Fruit fly (Drosophila melanogaster) whole organism, embryonic: ENCODE data around the gene CG32121.

Experiments
- Ada2b ChIP-seq: fragments of 200-800 bp; sonication (Bioruptor generic); IDR thresholded peaks from 2 replicates; pipeline ENCODE4 v1.3.6; 2022; ENCODE audit warnings: missing biosample characterization, missing genetic modification characterization
- Blimp-1 ChIP-seq: fragments of 200-800 bp; sonication (Bioruptor generic); optimal IDR thresholded peaks from 3 replicates; lab custom pipeline; 2018; ENCODE audit warnings: missing biosample characterization, missing genetic modification characterization, mild to moderate bottlenecking, moderate library complexity, missing genetic modification reagents
- CG10366 ChIP-seq: fragments of 200-800 bp; sonication (Bioruptor generic); IDR thresholded peaks from 2 replicates; pipeline ENCODE4 v1.3.6; 2022; ENCODE audit warnings: missing biosample characterization, missing genetic modification characterization
- CG10543 ChIP-seq: fragments of 200-800 bp; sonication (Bioruptor generic); optimal IDR thresholded peaks from 3 replicates; lab custom pipeline; 2017; ENCODE audit warnings: missing biosample characterization, mild to moderate bottlenecking, missing genetic modification characterization, moderate library complexity
- CG11398 ChIP-seq: fragments of 200-800 bp; sonication (Bioruptor generic); optimal IDR thresholded peaks from 2 replicates; lab custom pipeline; 2016; ENCODE audit warnings: missing biosample characterization, missing genetic modification characterization
- CG12299 ChIP-seq: fragments of 200-800 bp; sonication (Bioruptor generic); optimal IDR thresholded peaks from 2 replicates; lab custom pipeline; 2018; ENCODE audit warnings: missing biosample characterization, mild to moderate bottlenecking, missing genetic modification characterization
- CG13287 ChIP-seq: fragments of 200-800 bp; sonication (Bioruptor generic); IDR thresholded peaks from 2 replicates; pipeline ENCODE4 v1.3.6; 2022; ENCODE audit warnings: missing biosample characterization, missing genetic modification characterization; ENCODE audit not compliant: partially characterized antibody
- CG1529 ChIP-seq: fragments of 200-800 bp; sonication (Bioruptor generic); optimal IDR thresholded peaks from 3 replicates; lab custom pipeline; 2018; ENCODE audit warnings: missing biosample characterization, missing genetic modification characterization
- CG15479 ChIP-seq: fragments of 200-800 bp; sonication (Bioruptor generic); optimal IDR thresholded peaks from 3 replicates; lab custom pipeline; 2019; ENCODE audit warnings: missing biosample characterization, mild to moderate bottlenecking, missing genetic modification characterization, moderate library complexity
- CG17568 ChIP-seq: fragments of 200-800 bp; sonication (Bioruptor generic); optimal IDR thresholded peaks from 2 replicates; lab custom pipeline; 2018; ENCODE audit warnings: missing biosample characterization, mild to moderate bottlenecking, missing genetic modification characterization, moderate library complexity
- CG31441 ChIP-seq: fragments of 200-800 bp; sonication (Bioruptor generic); IDR thresholded peaks from 2 replicates; pipeline ENCODE4 v1.3.6; 2022; ENCODE audit warnings: missing biosample characterization, missing genetic modification characterization
- CG6765 ChIP-seq: fragments of 200-800 bp; sonication (Bioruptor generic); optimal IDR thresholded peaks from 3 replicates; lab custom pipeline; 2017; ENCODE audit warnings: missing biosample characterization, mild to moderate bottlenecking, missing genetic modification characterization
- CG7271 ChIP-seq: fragments of 200-800 bp; sonication (Bioruptor generic); optimal IDR thresholded peaks from 2 replicates; lab custom pipeline; 2018; ENCODE audit warnings: missing biosample characterization, mild to moderate bottlenecking, missing genetic modification characterization, moderate library complexity
- CG8765 ChIP-seq: fragments of 200-800 bp; sonication (Bioruptor generic); IDR thresholded peaks from 2 replicates; pipeline ENCODE4 v1.3.6; 2022; ENCODE audit warnings: missing biosample characterization, missing genetic modification characterization
- E2f1 ChIP-seq: fragments of 200-800 bp; sonication (Bioruptor generic); IDR thresholded peaks from 2 replicates; pipeline ENCODE4 v1.3.6; 2022; ENCODE audit warnings: missing biosample characterization, missing genetic modification characterization
- Ets65A ChIP-seq: fragments of 200-800 bp; sonication (Bioruptor generic); peaks from one replicate; lab custom pipeline; 2016; ENCODE audit warnings: missing biosample characterization, missing genetic modification characterization
- Med ChIP-seq: fragments of 200-800 bp; sonication (Bioruptor generic); peaks from one replicate; lab custom pipeline; 2016; ENCODE audit warnings: missing biosample characterization, missing genetic modification characterization, mild to moderate bottlenecking, inconsistent platforms, moderate library complexity
- Trl ChIP-seq, 3 experiments: fragments of >200 bp in 2 of 3; fragments of 200-800 bp in 1 of 3; sonication (Bioruptor generic) in 1 of 3; optimal IDR thresholded peaks; 2 replicates in 1 of 3; 3 replicates in 2 of 3; lab custom pipeline; 2016 to 2017; ENCODE audit warnings: missing biosample characterization in 1 of 3, missing genetic modification characterization in 1 of 3
- YL-1 ChIP-seq: fragments of 200-800 bp; sonication (Bioruptor generic); optimal IDR thresholded peaks from 3 replicates; lab custom pipeline; 2017; ENCODE audit warnings: missing biosample characterization, mild to moderate bottlenecking, missing genetic modification characterization
- ash1 ChIP-seq: fragments of 200-800 bp; sonication (Bioruptor generic); optimal IDR thresholded peaks from 2 replicates; lab custom pipeline; 2018; ENCODE audit warnings: missing biosample characterization, mild to moderate bottlenecking, missing genetic modification characterization
- cad ChIP-seq: fragments of >200 bp; optimal IDR thresholded peaks from 2 replicates; lab custom pipeline; 2017; ENCODE audit warnings: missing biosample characterization, missing genetic modification characterization
- chn ChIP-seq: fragments of 200-800 bp; sonication (Bioruptor generic); optimal IDR thresholded peaks from 2 replicates; lab custom pipeline; 2016; ENCODE audit warnings: missing biosample characterization, missing genetic modification characterization
- danr ChIP-seq: fragments of 200-800 bp; sonication (Bioruptor generic); IDR thresholded peaks from 2 replicates; pipeline ENCODE4 v1.3.6; 2022; ENCODE audit warnings: missing biosample characterization, missing genetic modification characterization
- dati ChIP-seq: fragments of 200-800 bp; sonication (Bioruptor generic); IDR thresholded peaks from 2 replicates; pipeline ENCODE4 v1.3.6; 2022; ENCODE audit warnings: missing biosample characterization, missing genetic modification characterization
- dysf ChIP-seq: fragments of 200-800 bp; sonication (Bioruptor generic); IDR thresholded peaks from 3 replicates; pipeline ENCODE4 v1.3.6; 2022; ENCODE audit warnings: missing biosample characterization, missing genetic modification characterization
- gcm2 ChIP-seq: fragments of 200-800 bp; sonication (Bioruptor generic); optimal IDR thresholded peaks from 2 replicates; lab custom pipeline; 2016; ENCODE audit warnings: missing biosample characterization, missing genetic modification characterization
- gt ChIP-seq: fragments of 200-800 bp; sonication (Bioruptor generic); IDR thresholded peaks from 2 replicates; pipeline ENCODE4 v1.3.6; 2022; ENCODE audit warnings: missing biosample characterization, missing genetic modification characterization
- nau ChIP-seq: fragments of 200-800 bp; sonication (Bioruptor generic); optimal IDR thresholded peaks from 3 replicates; lab custom pipeline; 2017; ENCODE audit warnings: missing biosample characterization, mild to moderate bottlenecking, missing genetic modification characterization, missing genetic modification reagents
- nmo ChIP-seq: fragments of 200-800 bp; sonication (Bioruptor generic); optimal IDR thresholded peaks from 2 replicates; lab custom pipeline; 2018; ENCODE audit warnings: missing biosample characterization, mild to moderate bottlenecking, missing genetic modification characterization, moderate library complexity
- run ChIP-seq: fragments of 200-800 bp; sonication (Bioruptor generic); optimal IDR thresholded peaks from 3 replicates; lab custom pipeline; 2018; ENCODE audit warnings: missing biosample characterization, mild to moderate bottlenecking, missing genetic modification characterization
- tin ChIP-seq: fragments of 200-800 bp; sonication (Bioruptor generic); optimal IDR thresholded peaks from 3 replicates; lab custom pipeline; 2016; ENCODE audit warnings: missing biosample characterization, missing genetic modification characterization
- tll ChIP-seq, 2 experiments: fragments of 200-800 bp in 1 of 2; fragments of >200 bp in 1 of 2; sonication (Bioruptor generic) in 1 of 2; optimal IDR thresholded peaks; 2 replicates each; lab custom pipeline; 2017 to 2019; ENCODE audit warnings: missing biosample characterization in 2 of 2, missing genetic modification characterization in 2 of 2, mild to moderate bottlenecking in 1 of 2, moderate library complexity in 1 of 2
- twi ChIP-seq: fragments of 200-800 bp; optimal IDR thresholded peaks from 2 replicates; lab custom pipeline; 2019; ENCODE audit warnings: missing biosample characterization, mild to moderate bottlenecking, missing genetic modification characterization, moderate library complexity
- unpg ChIP-seq: fragments of 200-800 bp; sonication (Bioruptor generic); optimal IDR thresholded peaks from 3 replicates; lab custom pipeline; 2018; ENCODE audit warnings: missing biosample characterization, mild to moderate bottlenecking, missing genetic modification characterization, moderate library complexity
- yki ChIP-seq: fragments of >200 bp; optimal IDR thresholded peaks from 3 replicates; lab custom pipeline; 2018
- zen ChIP-seq: fragments of 200-800 bp; sonication (Bioruptor generic); optimal IDR thresholded peaks from 3 replicates; lab custom pipeline; 2018; ENCODE audit warnings: missing biosample characterization, mild to moderate bottlenecking, missing genetic modification characterization, moderate library complexity

The CG32121 gene

DNA sequence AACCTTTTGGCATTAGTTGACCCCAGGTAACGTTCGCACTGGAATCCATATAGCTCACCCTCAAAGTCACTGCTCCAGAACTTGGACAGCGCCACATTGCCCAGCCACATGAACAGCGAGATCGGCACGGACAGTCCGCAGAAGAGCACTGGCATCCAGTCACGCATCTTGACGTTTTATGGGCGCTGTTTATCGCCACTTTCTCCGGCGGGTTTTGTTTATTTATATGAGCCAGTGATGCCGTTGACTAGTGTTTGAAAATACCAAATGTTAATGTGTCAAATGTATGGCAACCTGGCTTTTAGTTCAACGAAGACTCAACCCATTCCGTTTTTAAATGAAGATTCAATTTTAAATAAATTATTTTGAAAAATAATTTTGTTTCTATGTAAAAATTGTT is 34.5 kb downstream of the CG32121 start, which contains the start of gene CG10171 (continued):
- TF ChIP-seq nmo (GFP tag; lab: Kevin White, UChicago) (peak; percentile 1), Med (GFP tag; lab: Kevin White, UChicago) (peak; percentile 34), CG11398 (GFP tag; lab: Kevin White, UChicago) (no peak), CG10366 (GFP tag; lab: Robert Waterston, UW) (no peak), YL-1 (GFP tag; lab: Kevin White, UChicago) (peak; percentile 46), dysf (no peak)

DNA sequence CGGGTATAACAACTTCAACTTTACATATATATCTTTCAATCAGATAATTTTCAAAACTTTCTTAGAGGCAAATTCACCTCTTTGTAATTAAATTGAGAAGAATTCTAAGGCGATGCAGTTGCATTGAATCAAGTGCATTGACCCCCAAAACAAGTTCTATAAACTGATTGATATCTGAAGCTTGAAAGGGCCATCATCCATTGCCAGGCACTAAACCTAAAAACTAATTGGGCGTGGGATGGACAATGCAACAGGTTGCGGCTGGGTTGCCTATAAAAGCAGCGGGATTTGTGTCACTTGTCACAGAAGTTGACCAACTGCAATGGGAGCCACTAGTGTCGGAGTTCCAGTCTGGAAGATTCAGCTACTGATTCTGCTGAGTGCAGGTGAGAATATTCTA is 37.6 kb downstream of the CG32121 start, which contains the start of gene CG14110:
Gene CG14110 (plus strand): TSS at position 301 of the 400 bp plus-strand sequence.
- no peak for TF ChIP-seq Trl (optimal IDR thresholded peaks at IDR 0.05; lab: Kevin White, UChicago)
- no peak for TF ChIP-seq Trl (GFP tag; optimal IDR thresholded peaks at IDR 0.05; lab: Kevin White, UChicago)
- no peak for TF ChIP-seq danr
- TF ChIP-seq gcm2 (GFP tag; lab: Kevin White, UChicago): no peak
- TF ChIP-seq tin (GFP tag; lab: Kevin White, UChicago): no peak
- no peak for TF ChIP-seq CG1529
- no peak for TF ChIP-seq gt (GFP tag; lab: Robert Waterston, UW)
- no peak for TF ChIP-seq run (tag; lab: Kevin White, UChicago)
- TF ChIP-seq CG17568: no peak
- TF ChIP-seq CG6765 (GFP tag; lab: Kevin White, UChicago): no peak
- TF ChIP-seq CG10543 (GFP tag; lab: Kevin White, UChicago): no peak
- TF ChIP-seq Ada2b (GFP tag; lab: Robert Waterston, UW): no peak
- TF ChIP-seq nau: no peak
- no peak for TF ChIP-seq ash1 (GFP tag; lab: Kevin White, UChicago)
- TF ChIP-seq CG12299 (tag; lab: Kevin White, UChicago): no peak
- TF ChIP-seq chn (GFP tag; lab: Kevin White, UChicago): no peak
- TF ChIP-seq CG31441 (GFP tag; lab: Robert Waterston, UW): no peak
- TF ChIP-seq CG13287: no peak
- no peak for TF ChIP-seq E2f1 (GFP tag; lab: Robert Waterston, UW)
- no peak for TF ChIP-seq yki (lab: Kevin White, UChicago)

DNA sequence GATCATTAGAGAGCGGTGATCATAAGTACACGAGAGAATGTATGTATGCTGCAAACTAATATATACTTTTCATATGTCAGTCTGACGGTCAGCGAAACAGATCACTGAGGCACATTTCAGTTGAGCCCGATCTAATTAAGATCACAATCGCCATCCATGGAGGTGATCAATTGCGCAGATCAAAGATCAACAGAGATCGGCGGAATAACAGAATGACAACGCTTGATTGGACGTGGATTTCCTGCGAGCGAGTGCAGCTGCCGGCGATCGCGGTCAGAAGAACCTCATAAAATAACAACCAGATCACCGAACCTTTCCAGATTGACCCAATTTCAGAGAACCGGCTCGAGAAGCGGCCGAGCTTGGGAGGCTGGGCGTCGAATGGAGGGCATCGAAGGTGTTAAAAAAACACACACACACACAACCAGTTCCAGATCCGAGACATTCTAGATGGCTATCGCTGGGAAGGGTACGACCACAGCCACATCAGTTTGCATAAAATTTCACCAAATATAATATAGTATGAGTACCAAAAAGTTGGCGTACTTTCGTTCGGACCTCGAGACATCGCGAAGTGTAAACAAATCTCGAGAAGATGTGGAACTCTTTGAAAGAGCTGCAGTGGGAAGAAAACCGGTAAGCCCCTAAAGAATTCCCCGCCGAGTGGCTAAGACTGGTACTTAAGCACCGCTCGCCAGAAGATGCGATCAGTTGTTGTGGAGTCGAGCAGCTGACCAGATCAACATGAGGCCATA is 39.9 kb downstream of the CG32121 start, which contains the start of gene ImpL1:
Gene ImpL1 (plus strand): TSS at position 705 of the 755 bp plus-strand sequence.
- TF ChIP-seq Ets65A (GFP tag; lab: Kevin White, UChicago) (peak; percentile 36), CG15479 (GFP tag; lab: Kevin White, UChicago) (no peak)

DNA sequence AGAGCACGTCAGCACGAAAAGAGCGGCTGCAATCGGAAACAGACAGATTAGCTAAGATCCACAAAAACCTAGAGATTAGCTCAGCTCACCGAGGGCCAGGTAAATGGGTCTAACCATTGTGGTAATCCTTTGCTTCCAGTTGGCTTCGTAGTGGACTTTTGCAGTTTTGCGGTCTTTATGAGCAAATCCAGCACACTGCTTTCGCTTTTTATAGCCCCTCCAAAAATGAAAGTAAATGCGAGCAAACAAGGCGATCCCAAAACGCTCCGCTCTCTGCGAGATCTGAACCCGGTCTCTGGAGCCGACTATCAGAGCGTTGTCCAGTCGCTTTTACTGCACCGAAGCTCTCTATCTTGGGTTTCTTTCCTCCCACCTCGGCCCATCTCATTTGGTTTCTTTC is 41.0 kb downstream of the CG32121 start, which contains the start of gene CG14107:
Gene CG14107 (minus strand): TSS at position 187 of the 400 bp plus-strand sequence.
- TF ChIP-seq Blimp-1: peak; percentile 98
- TF ChIP-seq Ets65A (GFP tag; lab: Kevin White, UChicago): peak; percentile 26
- TF ChIP-seq CG8765: no peak

DNA sequence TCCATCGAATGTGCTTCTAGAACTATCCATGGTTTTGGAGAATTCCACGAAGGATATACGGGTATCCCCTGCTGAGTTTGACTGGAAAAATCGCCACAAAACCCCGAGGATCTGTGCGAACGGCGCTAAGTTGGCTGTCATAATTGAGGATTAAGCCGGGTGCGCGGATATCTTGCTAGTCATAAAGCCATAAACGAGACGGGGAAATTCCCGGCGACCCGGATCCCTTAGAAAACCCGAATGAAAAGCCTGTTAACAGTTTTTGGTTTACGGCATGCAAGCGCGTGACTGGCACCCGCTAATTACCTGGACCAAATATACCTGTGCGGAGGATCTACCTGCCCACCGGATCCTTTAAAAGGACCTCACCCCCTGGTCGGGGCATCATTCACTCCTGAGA is 43.9 kb downstream of the CG32121 start, which contains the start of gene SNCF:
Gene SNCF (plus strand): TSS at position 382 of the 400 bp plus-strand sequence.
- TF ChIP-seq unpg (GFP tag; lab: Kevin White, UChicago) (no peak), twi (tag; lab: Kevin White, UChicago) (peak; percentile 54), CG15479 (GFP tag; lab: Kevin White, UChicago) (peak; percentile 49), tll (GFP tag; optimal IDR thresholded peaks at IDR 0.05; lab: Kevin White, UChicago) (peak in 1 of 2 experiments; percentile 87), zen (tag; lab: Kevin White, UChicago) (peak; percentile 98), cad (GFP tag; lab: Kevin White, UChicago) (peak; percentile 99), CG7271 (tag; lab: Kevin White, UChicago) (peak; percentile 70), dati (GFP tag; lab: Robert Waterston, UW) (no peak)
